Worm (Caenorhabditis elegans): ENCODE measurements around the gene uaf-2.

Gene uaf-2

ce11 chrIV:17087384-17088099 lies 31.0 kb downstream of the uaf-2 start, which contains the start of the genes snx-13 and snr-1 (continued):
- TF ChIP-seq rnt-1 (tag; optimal IDR thresholded peaks at IDR 0.05) (peak; percentile 89), hpl-2 (GFP tag; optimal IDR thresholded peaks at IDR 0.05) (no peak), fkh-8 (tag; optimal IDR thresholded peaks at IDR 0.05) (peak; percentile 96), vab-15 (tag; optimal IDR thresholded peaks at IDR 0.05) (peak; percentile 95), nhr-85 (tag) (peak; percentile 92), ceh-82 (tag; optimal IDR thresholded peaks at IDR 0.05) (peak; percentile 80 to 87 (median 85)), aly-2 (tag; optimal IDR thresholded peaks at IDR 0.05) (peak; percentile 17), ceh-90 (tag; optimal IDR thresholded peaks at IDR 0.05) (peak; percentile 71), efl-1 (optimal IDR thresholded peaks at IDR 0.05) (peak; percentile 75 to 77), efl-1 (GFP tag; optimal IDR thresholded peaks at IDR 0.05 in 1 of 2) (peak; percentile 64 to 94), ztf-4 (tag; optimal IDR thresholded peaks at IDR 0.05) (peak; percentile 41), F16B12.6 (tag; optimal IDR thresholded peaks at IDR 0.05) (no peak), nhr-77 (tag; optimal IDR thresholded peaks at IDR 0.05) (peak; percentile 13), nhr-71 (tag; optimal IDR thresholded peaks at IDR 0.05) (peak; percentile 90), mab-9 (GFP tag; IDR thresholded peaks at IDR 0.05) (no peak; the same call in 1 of the 2 replicates), zag-1 (tag; optimal IDR thresholded peaks at IDR 0.05) (no peak), nhr-28 (tag; optimal IDR thresholded peaks at IDR 0.05) (no peak), jun-1 (tag; optimal IDR thresholded peaks at IDR 0.05) (peak; percentile 50), lir-3 (tag; optimal IDR thresholded peaks at IDR 0.05; ENCODE audit: poor library complexity) (peak; percentile 81), lin-39 (tag; optimal IDR thresholded peaks at IDR 0.05) (no peak), nhr-20 (tag; optimal IDR thresholded peaks at IDR 0.05) (peak; percentile 81), mdl-1 (tag; optimal IDR thresholded peaks at IDR 0.05) (peak in 1 of 2 experiments; percentile 75), lin-15B (tag; optimal IDR thresholded peaks at IDR 0.05) (peak; percentile 90), unc-98 (GFP tag; IDR thresholded peaks at IDR 0.05) (peak; percentile 98), lin-14 (GFP tag; optimal IDR thresholded peaks at IDR 0.05) (peak; percentile 91), mef-2 (tag; optimal IDR thresholded peaks at IDR 0.05) (peak; percentile 25)

- TF ChIP-seq efl-1 (optimal IDR thresholded peaks at IDR 0.05) = peak in 1 of 2 experiments; percentile 38
- no peak for TF ChIP-seq efl-1 (GFP tag; optimal IDR thresholded peaks at IDR 0.05 in 1 of 2)
- TF ChIP-seq zag-1 (tag; optimal IDR thresholded peaks at IDR 0.05) = no peak
Measured at ce11 chrIV:17084839-17085238, 33.7 kb downstream of the uaf-2 start.

- no peak for TF ChIP-seq C16A3.4 (tag; optimal IDR thresholded peaks at IDR 0.05)
- no peak for TF ChIP-seq unc-62 (GFP tag; optimal IDR thresholded peaks at IDR 0.05)
- no peak for TF ChIP-seq nhr-12 (tag; optimal IDR thresholded peaks at IDR 0.05)
- peak; percentile 22 to 36 for TF ChIP-seq efl-1 (optimal IDR thresholded peaks at IDR 0.05)
- peak; percentile 33 to 92 for TF ChIP-seq efl-1 (GFP tag; optimal IDR thresholded peaks at IDR 0.05 in 1 of 2)
- no peak for TF ChIP-seq ets-5 (GFP tag; IDR thresholded peaks at IDR 0.05)
- TF ChIP-seq lin-14 (GFP tag; optimal IDR thresholded peaks at IDR 0.05) = no peak
- TF ChIP-seq ztf-11 (tag; optimal IDR thresholded peaks at IDR 0.05) = no peak
- TF ChIP-seq dpl-1 (GFP tag; optimal IDR thresholded peaks at IDR 0.05) = peak in 2 of 3 experiments; percentile 20 to 30
- TF ChIP-seq nhr-47 (tag; optimal IDR thresholded peaks at IDR 0.05) = peak; percentile 38
- TF ChIP-seq xbp-1 (tag; optimal IDR thresholded peaks at IDR 0.05) = peak; percentile 12
- TF ChIP-seq fkh-8 (tag; optimal IDR thresholded peaks at IDR 0.05) = peak; percentile 6
- TF ChIP-seq ceh-82 (tag; optimal IDR thresholded peaks at IDR 0.05) = peak in 1 of 3 experiments; percentile 34
- no peak for TF ChIP-seq lir-3 (tag; optimal IDR thresholded peaks at IDR 0.05; ENCODE audit: poor library complexity)
- peak; percentile 5 for TF ChIP-seq swsn-7 (tag; optimal IDR thresholded peaks at IDR 0.05)
- TF ChIP-seq nhr-85 (tag) = no peak
- peak; percentile 44 for TF ChIP-seq snu-23 (GFP tag; optimal IDR thresholded peaks at IDR 0.05)
- no peak for TF ChIP-seq fkh-10 (GFP tag; optimal IDR thresholded peaks at IDR 0.05)
- TF ChIP-seq ceh-63 (GFP tag; optimal IDR thresholded peaks at IDR 0.05) = no peak
- TF ChIP-seq lin-35 (GFP tag; optimal IDR thresholded peaks at IDR 0.05) = peak; percentile 5 to 25
- peak; percentile 31 for TF ChIP-seq nhr-19 (GFP tag; conservative IDR thresholded peaks at IDR 0.05)
- TF ChIP-seq lsy-2 (tag; optimal IDR thresholded peaks at IDR 0.05) = peak in 1 of 2 experiments; percentile 22
- peak; percentile 7 for TF ChIP-seq pax-3 (tag; optimal IDR thresholded peaks at IDR 0.05)
- no peak for TF ChIP-seq F16B12.6 (tag; optimal IDR thresholded peaks at IDR 0.05)
- TF ChIP-seq C04F5.9 (tag; optimal IDR thresholded peaks at IDR 0.05) = no peak
- peak; percentile 35 for TF ChIP-seq nhr-71 (tag; optimal IDR thresholded peaks at IDR 0.05)
Measured at ce11 chrIV:17084317-17084716, 34.2 kb downstream of the uaf-2 start.

All from whole organism, L1 larva.